Worm (Caenorhabditis elegans) whole organism, L2 larva: ENCODE data around the gene poml-1.

Source experiments
- ceh-16 ChIP-seq: fragments of 150-350 bp; optimal IDR thresholded peaks from 2 replicates; lab custom pipeline; 2014; ENCODE audit warnings: missing biosample characterization, missing genetic modification characterization
- dmd-4 ChIP-seq: sonication (generic microtip); optimal IDR thresholded peaks from 2 replicates; lab custom pipeline; 2017; ENCODE audit warnings: missing biosample characterization, missing genetic modification characterization
- elt-3 ChIP-seq: sonication (generic microtip); optimal IDR thresholded peaks from 2 replicates; lab custom pipeline; 2017; ENCODE audit warnings: missing biosample characterization, missing genetic modification characterization
- lin-39 ChIP-seq: fragments of 150-350 bp; optimal IDR thresholded peaks from 2 replicates; lab custom pipeline; 2014; ENCODE audit warnings: missing biosample characterization, missing genetic modification reagents, missing genetic modification characterization
- nhr-129 ChIP-seq: fragments of 150-350 bp; optimal IDR thresholded peaks from 2 replicates; lab custom pipeline; 2014; ENCODE audit warnings: missing biosample characterization, missing genetic modification characterization
- zag-1 ChIP-seq: fragments of 150-350 bp; optimal IDR thresholded peaks from 2 replicates; lab custom pipeline; 2014; ENCODE audit warnings: missing biosample characterization, missing genetic modification characterization

DNA sequence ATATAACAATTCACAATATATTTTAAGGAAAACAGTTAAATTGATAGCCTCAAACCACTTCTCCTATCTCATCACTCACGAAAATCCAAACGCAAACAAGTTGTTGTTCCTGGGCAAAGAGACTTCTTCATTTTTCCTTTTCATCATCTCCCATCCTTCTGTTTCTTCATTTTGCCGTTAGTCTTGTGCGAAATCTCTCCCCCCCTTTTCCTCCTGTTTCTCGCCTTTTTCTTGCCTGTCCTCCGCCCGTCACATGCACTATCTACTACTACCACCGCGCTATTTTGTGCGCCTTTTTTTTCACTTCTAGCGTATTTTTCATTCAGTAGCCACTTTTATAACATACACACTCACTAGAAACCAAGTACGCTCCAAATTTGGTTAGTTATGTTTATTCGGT lies 31.8 kb upstream of the poml-1 start:
- no peak for TF ChIP-seq lin-39 (tag; lab: Kevin White, UChicago)
- no peak for TF ChIP-seq ceh-16 (tag; lab: Kevin White, UChicago)
- no peak for TF ChIP-seq elt-3 (tag; lab: Kevin White, UChicago)
- peak; percentile 77 for TF ChIP-seq nhr-129
- TF ChIP-seq zag-1, result no peak
- no peak for TF ChIP-seq dmd-4 (tag; lab: Kevin White, UChicago)
